Worm (Caenorhabditis elegans) whole organism, L3 larva: ENCODE results near the gene F49C5.7.

Experiments
- R02D3.7 ChIP-seq: fragments of 150-350 bp; optimal IDR thresholded peaks from 2 replicates; lab custom pipeline; 2014; ENCODE audit warnings: missing biosample characterization, missing genetic modification characterization
- nhr-25 ChIP-seq: sonication (generic microtip); optimal IDR thresholded peaks from 2 replicates; lab custom pipeline; 2017; ENCODE audit warnings: missing biosample characterization, missing genetic modification characterization
- nhr-43 ChIP-seq: sonication (generic microtip); optimal IDR thresholded peaks from 2 replicates; lab custom pipeline; 2016; ENCODE audit warnings: mild to moderate bottlenecking, missing genetic modification characterization, missing compliant biosample characterization; ENCODE audit not compliant: poor library complexity, severe bottlenecking
- pqm-1 ChIP-seq: fragments of 150-350 bp; optimal IDR thresholded peaks from 2 replicates; lab custom pipeline; 2017; ENCODE audit warnings: missing biosample characterization, missing genetic modification characterization, inconsistent platforms
- snpc-4 ChIP-seq: fragments of 150-350 bp; optimal IDR thresholded peaks from 2 replicates; lab custom pipeline; 2014; ENCODE audit warnings: missing biosample characterization, missing genetic modification characterization
- unc-62 ChIP-seq: fragments of 150-350 bp; sonication (generic microtip); optimal IDR thresholded peaks from 4 replicates; lab custom pipeline; 2014; ENCODE audit warnings: missing biosample characterization, missing genetic modification reagents, missing genetic modification characterization

- no peak for TF ChIP-seq unc-62 (GFP tag; lab: Kevin White, UChicago)
- TF ChIP-seq snpc-4 = no peak
- TF ChIP-seq pqm-1 = no peak
- no peak for TF ChIP-seq R02D3.7 (tag; lab: Kevin White, UChicago)
- TF ChIP-seq nhr-25 = no peak
- no peak for TF ChIP-seq nhr-43 (tag; lab: Kevin White, UChicago)
These were observed 35.0 kb upstream of the F49C5.7 start, which contains the start of gene srx-120 for ce11 chrII:12530958-12531357.
